Fruit fly (Drosophila melanogaster) whole organism, adult: ENCODE measurements around the gene CG42852.

Experiments used
- CG11617 ChIP-seq: fragments of 200-800 bp; sonication (Bioruptor generic); optimal IDR thresholded peaks from 2 replicates; lab custom pipeline; 2017; ENCODE audit warnings: mild to moderate bottlenecking, missing biosample characterization, missing genetic modification reagents, missing genetic modification characterization
- CG12768 ChIP-seq: fragments of 200-800 bp; sonication (Bioruptor generic); optimal IDR thresholded peaks from 2 replicates; lab custom pipeline; 2017; ENCODE audit warnings: missing biosample characterization, missing genetic modification characterization, mild to moderate bottlenecking, moderate library complexity, missing genetic modification reagents
- CG1620 ChIP-seq: fragments of 200-800 bp; sonication (Bioruptor generic); optimal IDR thresholded peaks from 2 replicates; lab custom pipeline; 2016; ENCODE audit warnings: missing biosample characterization, missing genetic modification characterization
- Clk ChIP-seq: fragments of 200-800 bp; sonication (Bioruptor generic); optimal IDR thresholded peaks from 2 replicates; lab custom pipeline; 2017; ENCODE audit warnings: missing biosample characterization, missing genetic modification characterization
- Crg-1 ChIP-seq: fragments of 200-800 bp; sonication (Bioruptor generic); optimal IDR thresholded peaks from 2 replicates; lab custom pipeline; 2016; ENCODE audit warnings: missing biosample characterization, missing genetic modification characterization
- bab1 ChIP-seq: fragments of 200-800 bp; sonication (Bioruptor generic); optimal IDR thresholded peaks from 3 replicates; lab custom pipeline; 2019; ENCODE audit warnings: missing biosample characterization, mild to moderate bottlenecking, missing genetic modification characterization, moderate library complexity
- cic ChIP-seq: fragments of 200-800 bp; sonication (Bioruptor generic); optimal IDR thresholded peaks from 2 replicates; lab custom pipeline; 2017; ENCODE audit warnings: missing biosample characterization, mild to moderate bottlenecking, missing genetic modification characterization, moderate library complexity
- ovo ChIP-seq: fragments of 200-800 bp; sonication (Bioruptor generic); optimal IDR thresholded peaks from 2 replicates; lab custom pipeline; 2016; ENCODE audit warnings: missing biosample characterization, missing genetic modification characterization
- pad ChIP-seq: fragments of 200-800 bp; sonication (Bioruptor generic); optimal IDR thresholded peaks from 3 replicates; lab custom pipeline; 2017; ENCODE audit warnings: missing biosample characterization, missing genetic modification characterization, mild to moderate bottlenecking, moderate library complexity, missing genetic modification reagents

DNA sequence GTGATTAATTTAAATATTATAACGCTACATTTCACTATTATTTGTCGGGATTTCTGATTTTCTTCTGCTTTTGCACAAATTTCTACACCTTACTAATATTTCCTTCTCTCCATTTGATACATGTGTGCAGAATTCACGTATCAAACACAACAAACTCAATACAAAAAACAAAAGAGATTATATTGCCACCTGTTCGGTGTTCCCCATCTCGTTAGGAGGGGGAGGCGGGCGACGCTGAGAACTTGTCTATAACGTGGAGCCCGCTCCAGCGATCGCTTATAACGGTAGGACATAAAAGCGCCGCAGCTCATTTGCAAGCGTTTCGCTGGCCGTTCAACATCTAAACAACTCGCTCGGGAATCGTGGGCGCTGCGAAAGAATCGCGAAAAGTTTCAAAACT, 22.0 kb upstream of the CG42852 start, which contains the start of gene CG9701:
- no peak for TF ChIP-seq CG1620
- TF ChIP-seq ovo (GFP tag; lab: Kevin White, UChicago), result no peak
- no peak for TF ChIP-seq CG12768 (GFP tag; lab: Kevin White, UChicago)
- no peak for TF ChIP-seq CG11617 (GFP tag; lab: Kevin White, UChicago)
- TF ChIP-seq pad (GFP tag; lab: Kevin White, UChicago), result no peak
- TF ChIP-seq cic, result no peak
- TF ChIP-seq Clk (GFP tag; lab: Kevin White, UChicago), result no peak
- TF ChIP-seq bab1, result no peak
- no peak for TF ChIP-seq Crg-1 (GFP tag; lab: Kevin White, UChicago)
